Worm (Caenorhabditis elegans) whole organism, midembryonic: Measurements from ENCODE around the gene C37H5.13.

Source experiments
- T22C8.4 ChIP-seq: fragments of 200-800 bp; sonication (Bioruptor generic); IDR thresholded peaks from 2 replicates; pipeline ENCODE4 v1.3.6; 2022; ENCODE audit warnings: missing genetic modification characterization, missing compliant biosample characterization
- cog-1 ChIP-seq: sonication (generic microtip); optimal IDR thresholded peaks from 2 replicates; lab custom pipeline; 2016; ENCODE audit warnings: missing genetic modification characterization, missing compliant biosample characterization
- flt-1 ChIP-seq: fragments of 200-800 bp; sonication (Bioruptor generic); IDR thresholded peaks from 2 replicates; pipeline ENCODE4 v1.3.6; 2022; ENCODE audit warnings: missing genetic modification characterization, missing compliant biosample characterization
- med-1 ChIP-seq: sonication (generic microtip); optimal IDR thresholded peaks from 2 replicates; lab custom pipeline; 2017; ENCODE audit warnings: missing genetic modification characterization, mild to moderate bottlenecking, missing compliant biosample characterization, antibody characterized with exemption, missing genetic modification reagents; ENCODE audit not compliant: insufficient read depth
- ztf-23 ChIP-seq: fragments of 200-800 bp; sonication (Bioruptor generic); IDR thresholded peaks from 2 replicates; pipeline ENCODE4 v1.3.6; 2022; ENCODE audit warnings: missing genetic modification reagents, missing genetic modification characterization, missing compliant biosample characterization
- ztf-29 ChIP-seq: fragments of 200-800 bp; sonication (Bioruptor generic); IDR thresholded peaks from 2 replicates; pipeline ENCODE4 v1.3.6; 2022; ENCODE audit warnings: missing genetic modification reagents, missing genetic modification characterization, missing compliant biosample characterization

DNA sequence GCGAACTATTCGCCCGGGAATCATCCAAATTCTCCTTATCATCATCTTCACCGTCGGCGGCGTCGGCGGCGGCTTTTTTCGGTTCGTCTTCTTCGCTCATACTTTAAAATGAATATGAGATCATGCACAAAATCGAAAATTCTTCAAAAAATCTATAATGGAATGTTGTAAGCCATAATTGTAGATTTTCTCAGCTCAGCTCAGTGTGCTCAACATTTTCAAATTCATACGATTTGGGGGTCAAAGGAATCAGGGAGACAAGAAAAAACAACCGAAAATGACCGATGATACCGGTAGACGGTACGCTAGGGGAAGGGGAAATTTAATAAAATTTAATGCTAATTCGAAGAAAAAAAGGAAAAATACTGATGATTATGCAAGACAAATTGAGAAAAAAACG lies 44.2 kb downstream of the C37H5.13 start, which contains the start of gene ccep-97:
- TF ChIP-seq ztf-29 (GFP tag; lab: Robert Waterston, UW) (no peak), med-1 (GFP tag; lab: Kevin White, UChicago) (no peak), flt-1 (GFP tag; lab: Robert Waterston, UW) (no peak), T22C8.4 (GFP tag; lab: Robert Waterston, UW) (no peak), ztf-23 (GFP tag; lab: Robert Waterston, UW) (no peak), cog-1 (tag; lab: Kevin White, UChicago) (no peak)
